Worm (Caenorhabditis elegans): Measurements from ENCODE around the gene F07H5.10.

The F07H5.10 gene

DNA sequence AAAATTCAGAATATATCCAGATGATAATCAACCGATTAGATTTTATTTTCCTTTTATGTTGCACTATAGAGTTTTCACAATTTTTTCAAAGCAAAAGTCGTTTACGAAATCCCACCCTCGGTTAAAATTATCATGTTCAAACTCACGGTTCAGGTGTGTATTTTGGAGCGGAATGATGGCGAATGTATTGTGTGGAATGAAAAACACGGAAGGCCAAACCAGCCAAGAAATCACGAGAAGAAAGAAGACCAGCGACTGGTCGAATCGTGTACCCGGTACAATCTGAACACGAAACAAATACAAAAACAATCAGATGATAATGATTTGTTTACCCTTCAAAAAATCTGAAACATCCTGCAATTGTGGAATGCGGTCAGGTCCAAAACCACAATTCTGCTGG lies 45.0 kb downstream of the F07H5.10 start:
- no peak for TF ChIP-seq unc-62 (GFP tag; optimal IDR thresholded peaks at IDR 0.05)

DNA sequence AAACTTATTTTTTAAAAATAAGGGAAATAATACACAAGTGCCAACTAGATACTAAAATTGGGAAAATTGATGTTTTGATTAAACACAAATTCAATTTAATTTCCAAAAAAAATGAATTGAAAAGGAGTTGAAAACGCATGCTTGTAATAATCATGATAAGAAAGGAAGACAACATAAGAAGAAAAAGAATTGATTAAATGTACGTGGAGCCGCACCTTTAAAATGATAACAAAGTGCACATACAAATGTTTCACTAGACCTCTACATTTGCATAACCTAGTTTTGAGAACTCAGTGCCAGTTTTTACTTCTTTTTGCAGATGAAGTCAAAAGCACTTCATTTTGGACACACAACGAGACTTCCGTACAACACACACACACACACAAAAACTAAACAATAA lies 46.6 kb downstream of the F07H5.10 start:
- no peak for TF ChIP-seq unc-62 (GFP tag; optimal IDR thresholded peaks at IDR 0.05)

DNA sequence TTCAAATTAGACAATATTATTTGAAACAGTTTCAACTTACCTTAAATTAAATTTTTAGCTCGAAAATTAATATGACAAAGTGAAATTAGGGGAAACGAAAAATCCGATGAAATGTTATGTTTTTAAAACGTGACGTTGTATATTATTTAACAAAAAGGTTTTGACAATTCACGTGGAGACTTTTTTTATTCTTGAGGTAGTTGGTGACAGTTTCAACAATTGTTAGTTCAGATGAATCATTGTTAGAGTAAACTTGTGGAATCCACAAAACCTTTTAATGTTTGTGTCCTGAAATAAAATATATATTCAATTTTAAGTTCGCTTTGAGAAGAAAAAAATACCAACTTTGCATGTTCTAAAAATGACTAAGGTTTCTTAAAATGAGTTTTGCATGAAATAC lies 48.9 kb downstream of the F07H5.10 start, which contains the start of gene fut-1:
TSS of gene fut-1 (minus strand) at position 101 of the 400 bp plus-strand sequence.
- TF ChIP-seq unc-62 (GFP tag; optimal IDR thresholded peaks at IDR 0.05): no peak
